Worm (Caenorhabditis elegans) whole organism, late embryonic: ENCODE measurements around the gene ncx-5.

Experiments used
- F13H6.1 ChIP-seq: sonication (generic microtip); optimal IDR thresholded peaks from 2 replicates; lab custom pipeline; 2016; ENCODE audit warnings: missing genetic modification characterization, missing compliant biosample characterization
- K02D7.2 ChIP-seq: sonication (generic microtip); optimal IDR thresholded peaks from 2 replicates; lab custom pipeline; 2017; ENCODE audit warnings: mild to moderate bottlenecking, missing genetic modification characterization, missing compliant biosample characterization
- K09A11.1 ChIP-seq: sonication (generic microtip); optimal IDR thresholded peaks from 2 replicates; lab custom pipeline; 2017; ENCODE audit warnings: antibody characterized with exemption, mild to moderate bottlenecking, missing genetic modification characterization, missing compliant biosample characterization; ENCODE audit not compliant: insufficient read depth
- Y22D7AL.16 ChIP-seq: sonication (generic microtip); optimal IDR thresholded peaks from 2 replicates; lab custom pipeline; 2016; ENCODE audit warnings: missing genetic modification characterization, missing compliant biosample characterization
- ahr-1 ChIP-seq: sonication (generic microtip); optimal IDR thresholded peaks from 2 replicates; lab custom pipeline; 2016; ENCODE audit warnings: missing genetic modification characterization, missing compliant biosample characterization
- ceh-24 ChIP-seq: sonication (generic microtip); optimal IDR thresholded peaks from 2 replicates; lab custom pipeline; 2016; ENCODE audit warnings: mild to moderate bottlenecking, missing genetic modification characterization, missing compliant biosample characterization
- ceh-45 ChIP-seq: fragments of 200-800 bp; sonication (Bioruptor generic); IDR thresholded peaks from 2 replicates; pipeline ENCODE4 v1.3.6; 2022; ENCODE audit warnings: missing genetic modification reagents, missing genetic modification characterization, missing compliant biosample characterization
- ceh-6 ChIP-seq: fragments of 200-800 bp; sonication (Bioruptor generic); optimal IDR thresholded peaks from 2 replicates; lab custom pipeline; 2018; ENCODE audit warnings: mild to moderate bottlenecking, missing genetic modification characterization, missing compliant biosample characterization
- ceh-9 ChIP-seq: sonication (generic microtip); optimal IDR thresholded peaks from 2 replicates; lab custom pipeline; 2016; ENCODE audit warnings: mild to moderate bottlenecking, missing genetic modification characterization, inconsistent platforms, missing compliant biosample characterization
- che-1 ChIP-seq: sonication (generic microtip); optimal IDR thresholded peaks from 2 replicates; lab custom pipeline; 2016; ENCODE audit warnings: mild to moderate bottlenecking, missing genetic modification characterization, missing compliant biosample characterization
- dmd-4 ChIP-seq: sonication (generic microtip); optimal IDR thresholded peaks from 2 replicates; lab custom pipeline; 2016; ENCODE audit warnings: borderline replicate concordance, missing genetic modification characterization, missing compliant biosample characterization
- elt-4 ChIP-seq: sonication (generic microtip); optimal IDR thresholded peaks from 2 replicates; lab custom pipeline; 2016; ENCODE audit warnings: missing genetic modification characterization, missing compliant biosample characterization
- ets-4 ChIP-seq: sonication (generic microtip); optimal IDR thresholded peaks from 2 replicates; lab custom pipeline; 2016; ENCODE audit warnings: missing genetic modification characterization, missing compliant biosample characterization
- fax-1 ChIP-seq: sonication (generic microtip); optimal IDR thresholded peaks from 2 replicates; lab custom pipeline; 2016; ENCODE audit warnings: missing genotype, missing genetic modification characterization, missing compliant biosample characterization
- fkh-10 ChIP-seq: fragments of 150-350 bp; optimal IDR thresholded peaks from 2 replicates; lab custom pipeline; 2014; ENCODE audit warnings: missing biosample characterization, missing genetic modification reagents, missing genetic modification characterization
- gmeb-2 ChIP-seq: sonication (generic microtip); optimal IDR thresholded peaks from 2 replicates; lab custom pipeline; 2016; ENCODE audit warnings: missing genetic modification characterization, inconsistent platforms, missing compliant biosample characterization
- hlh-15 ChIP-seq: sonication (generic microtip); optimal IDR thresholded peaks from 2 replicates; lab custom pipeline; 2016; ENCODE audit warnings: missing genetic modification characterization, missing compliant biosample characterization
- hlh-30 ChIP-seq: sonication (generic microtip); optimal IDR thresholded peaks from 2 replicates; lab custom pipeline; 2017; ENCODE audit warnings: antibody characterized with exemption, missing genetic modification characterization, missing compliant biosample characterization; ENCODE audit not compliant: insufficient read depth
- hlh-6 ChIP-seq: sonication (generic microtip); optimal IDR thresholded peaks from 2 replicates; lab custom pipeline; 2016; ENCODE audit warnings: missing genotype, missing genetic modification characterization, missing compliant biosample characterization
- hlh-8 ChIP-seq: sonication (generic microtip); optimal IDR thresholded peaks from 2 replicates; lab custom pipeline; 2016; ENCODE audit warnings: missing genotype, missing genetic modification characterization, missing compliant biosample characterization
- madf-2 ChIP-seq: sonication (generic microtip); optimal IDR thresholded peaks from 2 replicates; lab custom pipeline; 2017; ENCODE audit warnings: missing genetic modification characterization, missing compliant biosample characterization
- nhr-232 ChIP-seq: sonication (generic microtip); optimal IDR thresholded peaks from 2 replicates; lab custom pipeline; 2016; ENCODE audit warnings: missing genetic modification characterization, missing compliant biosample characterization
- npax-4 ChIP-seq: sonication (generic microtip); optimal IDR thresholded peaks from 2 replicates; lab custom pipeline; 2016; ENCODE audit warnings: missing genetic modification characterization, missing compliant biosample characterization
- pag-3 ChIP-seq: sonication (generic microtip); optimal IDR thresholded peaks from 2 replicates; lab custom pipeline; 2016; ENCODE audit warnings: missing compliant biosample characterization, missing genetic modification characterization, borderline replicate concordance
- pat-9 ChIP-seq: fragments of 200-800 bp; sonication (Bioruptor generic); optimal IDR thresholded peaks from 2 replicates; lab custom pipeline; 2018; ENCODE audit warnings: mild to moderate bottlenecking, missing genetic modification characterization, moderate library complexity, missing compliant biosample characterization
- pha-2 ChIP-seq: sonication (generic microtip); optimal IDR thresholded peaks from 2 replicates; lab custom pipeline; 2017; ENCODE audit warnings: mild to moderate bottlenecking, missing genetic modification characterization, missing compliant biosample characterization
- pha-4 ChIP-seq: fragments of 150-350 bp; optimal IDR thresholded peaks from 2 replicates; lab custom pipeline; 2018; ENCODE audit warnings: missing biosample characterization, missing genetic modification reagents, missing genetic modification characterization
- sox-2 ChIP-seq: fragments of 200-800 bp; sonication (Bioruptor generic); IDR thresholded peaks from 2 replicates; pipeline ENCODE4 v1.3.6; 2022; ENCODE audit warnings: missing genetic modification reagents, missing genetic modification characterization, missing compliant biosample characterization
- syd-9 ChIP-seq: sonication (generic microtip); optimal IDR thresholded peaks from 2 replicates; lab custom pipeline; 2016; ENCODE audit warnings: mild to moderate bottlenecking, missing genetic modification characterization, moderate library complexity, missing compliant biosample characterization
- tbx-2 ChIP-seq: sonication (generic microtip); optimal IDR thresholded peaks from 2 replicates; lab custom pipeline; 2016; ENCODE audit warnings: missing genetic modification characterization, missing compliant biosample characterization
- tbx-7 ChIP-seq: sonication (generic microtip); optimal IDR thresholded peaks from 2 replicates; lab custom pipeline; 2016; ENCODE audit warnings: missing genotype, missing genetic modification characterization, missing compliant biosample characterization
- unc-3 ChIP-seq, 2 experiments: fragments of 200-800 bp in 1 of 2; sonication (Bioruptor generic) in 1 of 2; sonication (generic microtip) in 1 of 2; conservative IDR thresholded peaks in 1 of 2; optimal IDR thresholded peaks in 1 of 2; 2 replicates each; pipeline versions ENCODE4 v1.3.6 to Lab custom; 2016 to 2022; ENCODE audit warnings: missing compliant biosample characterization in 2 of 2, missing genetic modification characterization in 2 of 2, missing genetic modification reagents in 1 of 2
- unc-42 ChIP-seq: sonication (generic microtip); optimal IDR thresholded peaks from 2 replicates; lab custom pipeline; 2016; ENCODE audit warnings: missing genotype, missing genetic modification characterization, missing compliant biosample characterization

The ncx-5 gene

DNA sequence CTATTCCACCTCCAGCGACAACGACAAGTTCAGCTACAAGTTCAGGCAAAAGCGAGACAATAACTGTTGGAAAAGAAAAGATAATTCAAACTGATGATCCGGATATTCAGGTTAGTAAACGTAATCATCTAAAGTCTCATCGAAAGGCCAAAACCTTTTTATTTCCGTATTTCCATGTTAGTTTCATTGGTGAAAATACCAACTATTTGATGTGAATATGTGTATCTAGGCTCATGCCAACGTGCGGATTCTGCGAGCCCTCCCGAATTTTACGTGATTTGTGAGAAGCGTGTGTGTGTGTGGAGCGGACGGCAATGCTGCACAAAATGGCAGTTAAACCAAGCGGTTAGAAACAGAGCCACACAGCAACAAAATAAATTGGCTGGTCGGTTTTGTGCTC, 18.9 kb downstream of the ncx-5 start:
- no peak for TF ChIP-seq tbx-2
- no peak for TF ChIP-seq ahr-1

DNA sequence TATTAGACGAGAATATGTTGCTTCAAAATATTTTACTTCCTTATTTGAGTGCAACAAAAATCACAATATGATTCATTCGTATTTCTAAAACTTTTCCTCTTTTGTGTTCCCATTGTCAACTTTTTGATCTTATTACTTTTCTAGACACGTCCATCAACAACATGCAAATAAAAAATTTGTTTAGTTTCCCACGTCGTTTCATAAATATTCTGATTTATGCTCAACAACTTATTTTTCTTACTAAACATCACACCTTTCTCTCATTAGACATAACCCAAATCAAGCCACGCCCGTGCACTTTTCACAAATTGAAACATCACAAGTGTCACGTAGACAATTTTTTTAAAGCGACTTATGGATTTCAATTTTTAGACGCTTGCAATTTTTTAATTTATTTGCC, 20.1 kb downstream of the ncx-5 start:
- TF ChIP-seq pat-9 = no peak
- TF ChIP-seq madf-2 (tag; lab: Kevin White, UChicago) = no peak
- no peak for TF ChIP-seq unc-3 (GFP tag; conservative IDR thresholded peaks at IDR 0.05; lab: Robert Waterston, UW)
- TF ChIP-seq unc-3 (tag; optimal IDR thresholded peaks at IDR 0.05; lab: Kevin White, UChicago) = no peak
- TF ChIP-seq ceh-6 (GFP tag; lab: Kevin White, UChicago) = no peak
- TF ChIP-seq syd-9 (tag; lab: Kevin White, UChicago) = no peak
- no peak for TF ChIP-seq F13H6.1
- TF ChIP-seq pha-2 (tag; lab: Kevin White, UChicago) = no peak
- TF ChIP-seq pha-4 (tag; lab: Kevin White, UChicago) = no peak
- TF ChIP-seq sox-2 (GFP tag; lab: Robert Waterston, UW) = no peak
- TF ChIP-seq elt-4 (tag; lab: Kevin White, UChicago) = no peak
- TF ChIP-seq unc-42 = no peak

DNA sequence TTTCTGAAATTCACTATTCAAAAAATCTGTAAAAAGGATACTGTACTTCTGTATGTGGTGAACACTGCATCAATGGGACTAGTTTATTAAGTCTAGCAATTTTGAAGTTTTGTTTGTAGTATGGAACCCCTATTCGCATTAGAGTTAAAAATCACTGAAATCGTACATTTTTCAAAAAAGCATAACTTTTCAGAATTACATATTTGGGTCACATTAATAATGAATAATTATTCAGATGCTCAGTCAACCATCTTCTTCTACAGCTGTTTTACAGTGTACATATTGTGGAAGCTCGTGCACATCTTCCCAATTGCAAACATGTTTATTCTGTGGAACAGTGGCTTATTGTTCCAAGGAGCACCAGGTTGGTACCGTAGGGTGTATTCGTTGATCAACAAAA, 21.2 kb downstream of the ncx-5 start:
- no peak for TF ChIP-seq hlh-30 (tag; lab: Kevin White, UChicago)
- TF ChIP-seq ceh-24 (tag; lab: Kevin White, UChicago) = no peak
- no peak for TF ChIP-seq hlh-8 (tag; lab: Kevin White, UChicago)
- no peak for TF ChIP-seq hlh-15 (tag; lab: Kevin White, UChicago)
- no peak for TF ChIP-seq pha-2 (tag; lab: Kevin White, UChicago)
- no peak for TF ChIP-seq pag-3
- no peak for TF ChIP-seq che-1 (tag; lab: Kevin White, UChicago)
- no peak for TF ChIP-seq gmeb-2 (tag; lab: Kevin White, UChicago)
- TF ChIP-seq pha-4 (tag; lab: Kevin White, UChicago) = no peak
- no peak for TF ChIP-seq hlh-6
- TF ChIP-seq K09A11.1 (tag; lab: Kevin White, UChicago) = no peak
- TF ChIP-seq dmd-4 = no peak
- no peak for TF ChIP-seq ceh-45 (GFP tag; lab: Robert Waterston, UW)
- TF ChIP-seq npax-4 = no peak
- TF ChIP-seq ceh-6 (GFP tag; lab: Kevin White, UChicago) = no peak
- TF ChIP-seq, all 69 proteins: peak for 0

DNA sequence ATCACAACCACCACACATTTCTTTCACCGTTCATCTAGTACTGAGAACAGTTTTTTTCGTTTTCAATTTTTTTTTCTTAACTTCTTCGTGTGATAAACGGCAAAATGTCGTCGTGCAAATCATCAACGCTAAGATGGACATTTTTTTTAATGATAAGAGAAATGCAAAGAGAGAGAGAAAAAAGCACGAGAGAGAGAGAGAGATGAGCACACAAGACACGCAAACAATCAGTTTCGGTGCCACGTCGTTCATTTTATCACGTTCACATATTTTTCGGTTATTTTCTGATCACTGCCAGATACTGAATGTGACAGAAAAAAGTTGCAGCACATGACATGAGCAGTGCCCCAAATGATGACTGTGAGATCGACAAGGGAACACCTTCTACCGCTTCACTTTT, 21.7 kb downstream of the ncx-5 start, which contains the start of gene egl-9:
Gene egl-9 (plus strand): TSS at position 328 of the 400 bp plus-strand sequence.
- TF ChIP-seq ceh-9 (tag; lab: Kevin White, UChicago) (no peak), ets-4 (no peak), fax-1 (tag; lab: Kevin White, UChicago) (no peak), nhr-232 (tag; lab: Kevin White, UChicago) (no peak), fkh-10 (GFP tag; lab: Kevin White, UChicago) (no peak), hlh-15 (tag; lab: Kevin White, UChicago) (no peak), dmd-4 (no peak), tbx-7 (tag; lab: Kevin White, UChicago) (no peak), pag-3 (no peak), pha-2 (tag; lab: Kevin White, UChicago) (no peak)

DNA sequence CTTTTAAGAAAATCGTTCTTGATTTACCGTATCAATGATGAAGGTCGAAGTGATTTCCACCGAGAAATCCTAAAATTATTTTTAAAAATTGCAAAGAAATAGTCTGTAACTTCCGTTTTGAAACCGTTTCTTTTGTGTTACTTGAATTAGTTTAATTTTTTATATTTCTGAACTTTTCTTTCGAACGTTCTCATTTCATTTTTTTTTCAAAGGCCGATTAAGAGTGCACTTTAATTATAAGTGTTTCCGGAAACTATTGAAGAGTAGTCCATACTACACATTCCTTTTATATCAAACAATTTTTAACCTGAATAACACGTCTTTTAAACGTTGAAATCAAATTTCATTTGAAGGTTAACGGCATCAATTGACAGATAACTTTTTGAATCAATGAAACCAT, 22.2 kb downstream of the ncx-5 start:
- no peak for TF ChIP-seq sox-2 (GFP tag; lab: Robert Waterston, UW)
- no peak for TF ChIP-seq K02D7.2 (tag; lab: Kevin White, UChicago)
- TF ChIP-seq tbx-2 = no peak
- TF ChIP-seq ceh-24 (tag; lab: Kevin White, UChicago) = no peak
- TF ChIP-seq Y22D7AL.16 = no peak
- no peak for TF ChIP-seq unc-42
